Worm (Caenorhabditis elegans): ENCODE results near the gene Y53C12A.10.

The Y53C12A.10 gene

ce11 chrII:9658915-9659314 lies 45.7 kb downstream of the Y53C12A.10 start, which contains the start of gene ZK1320.2:
Gene ZK1320.2 (minus strand): TSS chrII:9659002.
- TF ChIP-seq pha-4 (tag; optimal IDR thresholded peaks at IDR 0.05) (no peak), ceh-43 (GFP tag; optimal IDR thresholded peaks at IDR 0.05) (no peak), zip-8 (tag; optimal IDR thresholded peaks at IDR 0.05) (no peak), nhr-237 (tag; optimal IDR thresholded peaks at IDR 0.05) (no peak), cnd-1 (tag; optimal IDR thresholded peaks at IDR 0.05) (no peak), mls-2 (tag; optimal IDR thresholded peaks at IDR 0.05) (no peak), sem-2 (GFP tag; optimal IDR thresholded peaks at IDR 0.05) (no peak), lin-32 (GFP tag; optimal IDR thresholded peaks at IDR 0.05) (no peak), mep-1 (tag; optimal IDR thresholded peaks at IDR 0.05) (no peak), nhr-28 (tag; optimal IDR thresholded peaks at IDR 0.05) (no peak)

- no peak for TF ChIP-seq pha-4 (tag; optimal IDR thresholded peaks at IDR 0.05)
- TF ChIP-seq sptf-1 (tag; optimal IDR thresholded peaks at IDR 0.05), result no peak
- TF ChIP-seq drap-1 (GFP tag; optimal IDR thresholded peaks at IDR 0.05), result no peak
- no peak for TF ChIP-seq elt-1 (tag; optimal IDR thresholded peaks at IDR 0.05; ENCODE audit: borderline replicate concordance, insufficient read depth)
- no peak for TF ChIP-seq tbx-8 (GFP tag; optimal IDR thresholded peaks at IDR 0.05)
- no peak for TF ChIP-seq blmp-1 (tag; optimal IDR thresholded peaks at IDR 0.05)
- no peak for TF ChIP-seq nhr-28 (tag; optimal IDR thresholded peaks at IDR 0.05)
- TF ChIP-seq M03D4.4 (tag; optimal IDR thresholded peaks at IDR 0.05), result no peak
- TF ChIP-seq ceh-43 (GFP tag; optimal IDR thresholded peaks at IDR 0.05), result no peak
- TF ChIP-seq zip-8 (tag; optimal IDR thresholded peaks at IDR 0.05), result no peak
- TF ChIP-seq bed-3 (GFP tag; optimal IDR thresholded peaks at IDR 0.05), result no peak
- no peak for TF ChIP-seq nhr-237 (tag; optimal IDR thresholded peaks at IDR 0.05)
- no peak for TF ChIP-seq unc-39 (tag; optimal IDR thresholded peaks at IDR 0.05)
- no peak for TF ChIP-seq hlh-1 (tag; optimal IDR thresholded peaks at IDR 0.05)
- TF ChIP-seq elt-3 (tag; optimal IDR thresholded peaks at IDR 0.05), result no peak
- TF ChIP-seq mep-1 (tag; optimal IDR thresholded peaks at IDR 0.05), result no peak
- TF ChIP-seq ces-1 (GFP tag; optimal IDR thresholded peaks at IDR 0.05), result no peak
These were observed 48.4 kb downstream of the Y53C12A.10 start, which contains the start of gene gstk-1 for ce11 chrII:9656210-9656755. Gene gstk-1 (plus strand): TSS chrII:9656705.

ce11 chrII:9655530-9656139 lies 49.0 kb downstream of the Y53C12A.10 start, which contains the start of gene ZK1307.1:
Gene ZK1307.1 (minus strand): TSS chrII:9655580.
- TF ChIP-seq zip-8 (tag; optimal IDR thresholded peaks at IDR 0.05), result peak; percentile 69
- TF ChIP-seq nhr-76 (tag; optimal IDR thresholded peaks at IDR 0.05), result no peak
- no peak for TF ChIP-seq tbx-8 (GFP tag; optimal IDR thresholded peaks at IDR 0.05)
- no peak for TF ChIP-seq ceh-43 (GFP tag; optimal IDR thresholded peaks at IDR 0.05)
- TF ChIP-seq unc-120 (tag; optimal IDR thresholded peaks at IDR 0.05; ENCODE audit: poor library complexity, severe bottlenecking), result no peak
- no peak for TF ChIP-seq lin-13 (tag; optimal IDR thresholded peaks at IDR 0.05)
- peak; percentile 12 for TF ChIP-seq elt-1 (tag; optimal IDR thresholded peaks at IDR 0.05; ENCODE audit: borderline replicate concordance, insufficient read depth)
- TF ChIP-seq unc-62 (GFP tag; optimal IDR thresholded peaks at IDR 0.05), result peak; percentile 39
- TF ChIP-seq ham-2 (GFP tag; optimal IDR thresholded peaks at IDR 0.05), result no peak
- no peak for TF ChIP-seq ceh-39 (tag; optimal IDR thresholded peaks at IDR 0.05)
- no peak for TF ChIP-seq flh-1 (GFP tag; optimal IDR thresholded peaks at IDR 0.05)
- TF ChIP-seq mep-1 (tag; optimal IDR thresholded peaks at IDR 0.05), result no peak
- TF ChIP-seq hlh-1 (tag; optimal IDR thresholded peaks at IDR 0.05), result no peak
- no peak for TF ChIP-seq sem-2 (GFP tag; optimal IDR thresholded peaks at IDR 0.05)
- TF ChIP-seq drap-1 (GFP tag; optimal IDR thresholded peaks at IDR 0.05), result no peak
- TF ChIP-seq lsy-2 (tag; optimal IDR thresholded peaks at IDR 0.05), result no peak
